Worm (Caenorhabditis elegans): ENCODE measurements around the gene Y37A1B.4.

The Y37A1B.4 gene

DNA sequence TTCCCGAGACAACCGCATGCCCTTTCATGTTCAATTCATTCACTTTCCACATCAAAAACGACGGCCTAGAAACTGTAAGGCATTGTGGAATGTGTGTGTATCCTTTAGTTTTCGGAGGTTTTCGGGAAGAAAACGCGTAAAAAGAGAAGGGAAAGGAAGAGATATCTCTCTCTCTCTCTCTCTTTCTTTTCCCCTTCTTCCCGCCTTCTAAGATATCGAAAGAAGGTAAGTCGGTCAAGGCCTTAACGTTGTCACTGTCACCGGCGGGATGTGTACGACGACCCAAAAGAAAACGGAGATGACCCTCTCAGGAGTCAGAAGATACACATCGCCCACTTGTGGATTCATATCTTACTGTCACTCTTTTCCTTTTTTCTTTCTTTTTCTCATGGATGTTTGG, 29.2 kb upstream of the Y37A1B.4 start:
- TF ChIP-seq B0310.2 (tag; optimal IDR thresholded peaks at IDR 0.05) (no peak), aly-1 (tag; optimal IDR thresholded peaks at IDR 0.05) (no peak), tra-4 (tag; optimal IDR thresholded peaks at IDR 0.05) (no peak), ama-1 (optimal IDR thresholded peaks at IDR 0.05) (no peak), hnd-1 (tag; optimal IDR thresholded peaks at IDR 0.05) (no peak), flt-1 (GFP tag; IDR thresholded peaks at IDR 0.05) (no peak), F13C5.2 (tag; optimal IDR thresholded peaks at IDR 0.05) (no peak), tbx-37 (GFP tag; conservative IDR thresholded peaks at IDR 0.05) (no peak), ceh-36 (tag; optimal IDR thresholded peaks at IDR 0.05) (no peak), hmg-4 (GFP tag; optimal IDR thresholded peaks at IDR 0.05) (no peak), hmbx-1 (tag; optimal IDR thresholded peaks at IDR 0.05) (no peak), pes-1 (GFP tag; IDR thresholded peaks at IDR 0.05) (no peak), tbx-11 (GFP tag; IDR thresholded peaks at IDR 0.05) (no peak)

DNA sequence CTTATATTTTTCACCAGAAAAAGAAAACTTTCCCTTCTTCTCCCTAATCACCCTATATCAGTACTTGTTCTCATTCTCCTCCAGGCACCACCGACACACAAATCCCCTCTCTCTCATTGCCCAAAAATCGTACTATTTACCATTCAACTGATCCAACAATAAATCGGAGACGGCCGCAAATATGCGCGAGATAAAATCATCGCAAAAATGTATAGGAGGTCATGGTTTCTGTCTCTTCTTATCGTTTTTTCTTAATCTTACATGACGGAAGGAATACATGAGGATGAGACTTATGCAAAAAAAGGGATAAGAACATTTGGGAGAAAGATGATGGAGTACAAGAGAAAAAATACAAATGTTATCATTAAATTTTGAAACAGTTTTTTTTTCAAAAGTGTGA, 25.9 kb upstream of the Y37A1B.4 start:
- TF ChIP-seq hmbx-1 (tag; optimal IDR thresholded peaks at IDR 0.05): no peak
- no peak for TF ChIP-seq ets-7 (tag; optimal IDR thresholded peaks at IDR 0.05)
- no peak for TF ChIP-seq sea-1 (GFP tag; conservative IDR thresholded peaks at IDR 0.05)
- no peak for TF ChIP-seq ceh-13 (GFP tag; optimal IDR thresholded peaks at IDR 0.05)
- no peak for TF ChIP-seq B0310.2 (tag; optimal IDR thresholded peaks at IDR 0.05)
- TF ChIP-seq tbx-11 (GFP tag; IDR thresholded peaks at IDR 0.05): no peak
- TF ChIP-seq hnd-1 (tag; optimal IDR thresholded peaks at IDR 0.05): no peak
- no peak for TF ChIP-seq tbx-37 (GFP tag; conservative IDR thresholded peaks at IDR 0.05)
- TF ChIP-seq scrt-1 (GFP tag; IDR thresholded peaks at IDR 0.05): no peak
- no peak for TF ChIP-seq aly-1 (tag; optimal IDR thresholded peaks at IDR 0.05)
- no peak for TF ChIP-seq pes-1 (GFP tag; IDR thresholded peaks at IDR 0.05)

DNA sequence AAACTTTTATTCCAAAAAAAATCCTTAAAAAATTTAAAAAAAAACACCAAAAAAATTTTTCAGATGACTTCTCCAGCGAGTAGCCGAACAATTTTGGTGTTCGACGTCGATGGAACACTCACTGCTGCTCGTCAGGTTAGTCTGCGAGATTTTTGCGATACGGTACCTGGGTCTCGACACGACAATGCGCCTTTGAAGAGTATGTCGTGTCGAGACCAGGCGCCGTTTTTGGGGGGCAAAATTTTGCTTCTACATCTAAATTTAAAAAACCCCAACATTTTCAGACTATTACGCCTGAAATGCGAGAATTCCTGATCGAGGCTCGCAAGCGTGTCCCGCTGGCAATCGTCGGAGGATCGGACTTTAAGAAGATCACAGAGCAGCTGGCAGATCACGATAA, 23.0 kb upstream of the Y37A1B.4 start, which contains the start of gene F52B11.2:
Gene F52B11.2 (plus strand): TSS at position 64 of the 400 bp plus-strand sequence.
- TF ChIP-seq flt-1 (GFP tag; IDR thresholded peaks at IDR 0.05) (0 out of 2 replicates have a peak, but pooled peaks have one; percentile 14), tra-4 (tag; optimal IDR thresholded peaks at IDR 0.05) (no peak), ama-1 (optimal IDR thresholded peaks at IDR 0.05) (peak; percentile 37), B0310.2 (tag; optimal IDR thresholded peaks at IDR 0.05) (no peak), hnd-1 (tag; optimal IDR thresholded peaks at IDR 0.05) (no peak), aly-1 (tag; optimal IDR thresholded peaks at IDR 0.05) (no peak), ceh-36 (tag; optimal IDR thresholded peaks at IDR 0.05) (no peak), scrt-1 (GFP tag; IDR thresholded peaks at IDR 0.05) (no peak), pes-1 (GFP tag; IDR thresholded peaks at IDR 0.05) (no peak), tbx-11 (GFP tag; IDR thresholded peaks at IDR 0.05) (no peak), ets-7 (tag; optimal IDR thresholded peaks at IDR 0.05) (no peak), hmg-4 (GFP tag; optimal IDR thresholded peaks at IDR 0.05) (no peak), sea-1 (GFP tag; conservative IDR thresholded peaks at IDR 0.05) (no peak)

DNA sequence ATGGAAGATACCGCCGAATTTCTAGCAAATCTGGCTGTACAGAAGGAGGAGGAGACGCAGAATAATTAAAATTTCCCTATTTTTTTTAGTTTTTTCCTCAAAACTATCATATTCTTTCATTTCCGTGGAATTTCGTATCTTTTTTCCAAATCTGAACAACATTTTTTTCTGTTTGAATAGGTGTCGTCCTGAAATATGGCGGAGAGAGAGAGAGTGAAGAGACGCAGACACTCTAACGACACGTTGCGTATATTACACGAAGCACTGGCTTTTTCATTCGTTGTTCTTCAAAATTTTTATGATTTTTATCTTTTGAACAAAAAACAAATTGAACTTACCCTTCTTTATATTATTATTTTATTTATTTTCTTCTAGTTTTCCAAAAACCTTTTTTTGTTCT, 22.4 kb upstream of the Y37A1B.4 start:
- no peak for TF ChIP-seq ceh-13 (GFP tag; optimal IDR thresholded peaks at IDR 0.05)

DNA sequence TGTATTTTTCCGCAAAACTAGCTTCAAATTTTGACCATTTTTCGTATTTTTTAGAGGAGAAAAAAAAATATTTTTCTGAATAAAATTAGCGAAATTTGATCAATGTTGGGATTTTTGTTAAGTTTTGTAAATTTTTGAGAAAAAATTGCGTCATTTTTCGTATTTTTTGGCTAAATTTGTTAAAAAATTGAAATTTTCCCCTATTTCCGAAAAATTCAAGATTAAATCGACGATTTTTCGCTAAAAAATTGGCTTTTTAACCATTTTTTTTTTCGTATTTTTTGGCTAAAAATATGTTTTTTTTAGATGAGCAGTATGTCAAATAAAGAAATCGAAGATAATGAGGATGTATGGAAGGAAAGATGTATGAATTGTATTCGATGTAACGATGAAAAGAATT, 16.6 kb upstream of the Y37A1B.4 start, which contains the start of gene cfp-1:
Gene cfp-1 (plus strand): TSS at position 301 of the 400 bp plus-strand sequence.
- TF ChIP-seq ceh-36 (tag; optimal IDR thresholded peaks at IDR 0.05): no peak
- TF ChIP-seq flt-1 (GFP tag; IDR thresholded peaks at IDR 0.05): no peak
- no peak for TF ChIP-seq hmbx-1 (tag; optimal IDR thresholded peaks at IDR 0.05)
- TF ChIP-seq scrt-1 (GFP tag; IDR thresholded peaks at IDR 0.05): no peak
- no peak for TF ChIP-seq F13C5.2 (tag; optimal IDR thresholded peaks at IDR 0.05)
- no peak for TF ChIP-seq pes-1 (GFP tag; IDR thresholded peaks at IDR 0.05)
- TF ChIP-seq ceh-13 (GFP tag; optimal IDR thresholded peaks at IDR 0.05): no peak
- TF ChIP-seq sea-1 (GFP tag; conservative IDR thresholded peaks at IDR 0.05): no peak
- TF ChIP-seq hmg-4 (GFP tag; optimal IDR thresholded peaks at IDR 0.05): no peak
- TF ChIP-seq tra-4 (tag; optimal IDR thresholded peaks at IDR 0.05): no peak
- no peak for TF ChIP-seq B0310.2 (tag; optimal IDR thresholded peaks at IDR 0.05)
- TF ChIP-seq ets-7 (tag; optimal IDR thresholded peaks at IDR 0.05): no peak
- TF ChIP-seq aly-1 (tag; optimal IDR thresholded peaks at IDR 0.05): no peak
- TF ChIP-seq ama-1 (optimal IDR thresholded peaks at IDR 0.05): no peak
- no peak for TF ChIP-seq tbx-11 (GFP tag; IDR thresholded peaks at IDR 0.05)
- no peak for TF ChIP-seq tbx-37 (GFP tag; conservative IDR thresholded peaks at IDR 0.05)
- TF ChIP-seq hnd-1 (tag; optimal IDR thresholded peaks at IDR 0.05): no peak

DNA sequence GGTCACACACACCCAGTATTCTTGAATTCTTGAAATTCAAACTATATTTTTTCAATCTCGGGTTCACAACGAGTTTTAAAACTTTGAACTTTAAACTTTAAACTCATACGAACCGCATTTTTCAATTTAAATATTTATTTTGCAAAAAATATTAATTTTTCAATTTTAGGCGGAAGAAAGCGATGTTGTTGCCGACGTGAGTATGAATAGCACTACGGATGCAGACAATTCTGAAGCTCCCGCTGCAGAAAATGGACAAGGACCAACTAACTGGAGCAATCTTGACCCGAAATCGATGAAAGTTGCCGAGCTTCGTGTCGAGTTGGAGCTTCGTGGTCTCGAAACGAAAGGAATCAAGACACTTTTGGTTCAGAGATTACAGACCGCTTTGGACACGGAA, 13.9 kb upstream of the Y37A1B.4 start:
- TF ChIP-seq tra-4 (tag; optimal IDR thresholded peaks at IDR 0.05) (no peak), ceh-36 (tag; optimal IDR thresholded peaks at IDR 0.05) (no peak)

DNA sequence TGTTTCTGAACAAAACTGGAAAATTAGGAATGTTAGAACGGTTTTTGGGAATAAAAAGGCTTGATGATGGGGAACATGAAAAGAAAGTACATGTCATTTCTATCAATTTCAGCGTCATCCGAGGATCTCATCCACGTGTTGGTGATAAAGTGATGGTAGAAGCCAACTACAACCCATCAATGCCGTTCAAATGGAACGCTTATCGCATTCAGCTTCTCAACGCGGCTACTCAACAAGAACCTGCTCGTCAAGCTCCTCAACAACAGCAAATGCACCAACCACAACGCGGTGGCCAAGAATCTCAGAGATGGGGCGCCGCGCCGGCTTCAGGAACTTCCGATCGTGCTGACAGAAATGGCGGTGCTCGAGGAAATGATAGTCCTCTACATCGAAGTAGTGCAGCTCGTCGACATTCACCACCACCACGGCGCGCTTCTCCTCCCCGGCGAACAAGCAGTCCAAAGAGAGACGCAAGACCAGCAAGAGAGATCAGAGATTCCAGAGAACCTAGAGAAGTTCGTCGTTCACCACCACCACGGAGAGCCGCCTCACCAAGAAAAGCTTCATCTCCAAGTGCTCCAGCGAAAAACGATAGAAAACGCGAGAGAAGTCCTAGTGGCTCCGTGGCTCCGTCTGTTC, 11.6 kb upstream of the Y37A1B.4 start:
- TF ChIP-seq flt-1 (GFP tag; IDR thresholded peaks at IDR 0.05) (no peak), tbx-11 (GFP tag; IDR thresholded peaks at IDR 0.05) (0 out of 2 replicates have a peak, but pooled peaks have one; percentile 57)

DNA sequence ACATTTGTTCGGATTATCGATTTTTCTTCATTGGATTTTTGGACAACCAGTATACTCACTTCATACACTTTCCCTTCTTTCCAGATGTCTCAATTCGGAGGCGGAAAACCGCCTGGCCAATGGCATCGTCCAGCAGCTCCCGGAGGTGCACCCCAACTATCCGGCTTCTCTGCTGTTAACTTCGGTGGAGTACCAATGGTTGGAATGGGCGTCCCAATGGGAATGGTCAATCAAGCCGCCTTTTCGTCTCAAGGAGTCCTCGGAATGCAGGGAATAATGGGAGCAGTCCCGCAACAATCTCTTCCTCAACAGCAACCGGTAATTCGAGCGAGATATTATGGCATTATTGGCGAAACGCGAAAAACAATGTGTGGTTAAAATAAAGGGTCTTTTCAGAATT, 11.0 kb upstream of the Y37A1B.4 start, which contains the start of gene ccar-1:
Gene ccar-1 (plus strand): TSS at position 83 of the 400 bp plus-strand sequence.
- TF ChIP-seq ets-7 (tag; optimal IDR thresholded peaks at IDR 0.05): no peak
- TF ChIP-seq flt-1 (GFP tag; IDR thresholded peaks at IDR 0.05): no peak
- TF ChIP-seq hmg-4 (GFP tag; optimal IDR thresholded peaks at IDR 0.05): peak; percentile 32
- 0 out of 2 replicates have a peak, but pooled peaks have one; percentile 63 for TF ChIP-seq sea-1 (GFP tag; conservative IDR thresholded peaks at IDR 0.05)
- no peak for TF ChIP-seq hmbx-1 (tag; optimal IDR thresholded peaks at IDR 0.05)

DNA sequence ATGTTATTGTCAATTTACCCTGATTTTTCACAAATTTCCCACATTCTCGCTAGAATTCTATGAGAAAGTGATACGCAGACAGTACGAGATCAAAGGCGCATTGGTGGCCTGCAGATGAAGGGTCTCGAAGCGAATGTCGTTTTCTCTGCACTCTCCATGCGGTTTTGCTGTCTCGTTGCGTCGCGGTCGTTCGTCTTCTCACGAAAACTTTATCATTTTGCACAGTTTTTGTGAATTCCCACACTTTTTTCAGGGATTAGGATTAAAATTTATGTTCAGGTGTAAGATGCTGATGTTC, 10.4 kb upstream of the Y37A1B.4 start:
- TF ChIP-seq F13C5.2 (tag; optimal IDR thresholded peaks at IDR 0.05): no peak
